Fruit fly (Drosophila melanogaster) whole organism, wandering third instar larva: ENCODE data around the gene CG42637.

Source experiments
- Abd-B ChIP-seq: fragments of >200 bp; optimal IDR thresholded peaks from 2 replicates; lab custom pipeline; 2017; ENCODE audit warnings: missing biosample characterization, missing genetic modification characterization
- Rel ChIP-seq, 2 experiments: fragments of 200-800 bp; sonication (Bioruptor generic) in 1 of 2; optimal IDR thresholded peaks; 2 replicates in 1 of 2; 3 replicates in 1 of 2; lab custom pipeline; 2016 to 2019; ENCODE audit warnings: mild to moderate bottlenecking in 2 of 2, missing biosample characterization in 2 of 2, missing genetic modification characterization in 2 of 2, moderate library complexity in 1 of 2
- dmrt93B ChIP-seq: fragments of 200-800 bp; sonication (Bioruptor generic); optimal IDR thresholded peaks from 2 replicates; lab custom pipeline; 2018; ENCODE audit warnings: missing biosample characterization, mild to moderate bottlenecking, missing genetic modification characterization
- fru ChIP-seq: fragments of 200-800 bp; sonication (Bioruptor generic); optimal IDR thresholded peaks from 3 replicates; lab custom pipeline; 2016; ENCODE audit warnings: missing biosample characterization, mild to moderate bottlenecking, missing genetic modification characterization

DNA sequence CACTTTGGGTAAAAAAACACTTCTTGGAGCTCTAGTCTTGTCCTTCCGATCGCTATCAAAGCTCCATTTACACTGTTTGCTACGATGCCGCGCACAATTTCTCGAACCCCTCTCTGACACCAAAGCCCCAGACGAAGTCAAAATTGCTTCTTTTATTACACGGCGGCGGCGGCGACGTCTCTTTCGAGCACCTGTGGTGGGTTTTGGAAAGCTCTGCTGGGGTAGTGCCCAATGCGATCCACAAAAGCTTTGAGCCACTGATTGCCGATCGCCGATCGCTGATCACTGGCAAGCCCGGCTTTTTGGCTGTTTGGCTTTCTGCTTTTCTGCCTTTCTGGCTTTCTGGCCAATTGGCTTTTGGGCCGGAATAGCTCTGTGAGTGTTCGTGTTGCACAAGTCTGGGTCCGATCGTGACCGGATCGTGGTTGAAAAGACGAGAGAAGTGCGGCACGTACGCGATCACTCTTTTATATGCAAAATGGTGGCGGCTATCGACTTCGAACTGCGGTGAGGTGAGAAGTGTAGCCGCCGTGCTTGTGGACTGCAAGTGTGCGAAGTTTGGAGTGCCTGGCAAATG is 85.7 kb downstream of the CG42637 start, which contains the start of gene serp:
- no peak for TF ChIP-seq Abd-B (GFP tag; lab: Kevin White, UChicago)
- no peak for TF ChIP-seq fru
- no peak for TF ChIP-seq Rel (GFP tag; optimal IDR thresholded peaks at IDR 0.05; lab: Kevin White, UChicago)
- TF ChIP-seq Rel (tag; optimal IDR thresholded peaks at IDR 0.05; lab: Kevin White, UChicago) = no peak
- no peak for TF ChIP-seq dmrt93B (GFP tag; lab: Kevin White, UChicago)
